Worm (Caenorhabditis elegans): Measurements from ENCODE around the gene gfi-1.

gfi-1 gene

DNA sequence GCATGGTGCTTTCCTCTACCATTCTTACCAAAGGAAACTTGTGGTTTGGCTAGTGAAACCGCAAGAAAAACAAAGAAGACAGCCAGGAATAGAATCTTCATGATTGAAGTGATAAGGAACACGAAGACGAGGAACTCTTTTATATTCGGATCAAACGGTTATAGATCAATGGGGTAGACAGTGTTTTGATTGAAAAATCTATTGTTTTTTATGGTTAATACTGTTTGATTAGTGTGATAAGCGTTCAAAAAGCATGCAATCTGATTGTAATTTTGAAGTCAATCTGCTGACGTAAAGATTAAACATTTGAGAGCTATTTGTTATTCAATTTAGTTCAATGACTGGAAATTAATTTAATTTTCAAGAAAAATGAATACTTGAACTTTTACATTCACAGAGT lies 10.1 kb downstream of the gfi-1 start, which contains the start of gene F57F4.2:
F57F4.2 (minus strand) TSS at position 101 of the 400 bp plus-strand sequence.
- TF ChIP-seq K09A11.1 (tag; optimal IDR thresholded peaks at IDR 0.05; ENCODE audit: insufficient read depth) (no peak), pag-3 (tag; optimal IDR thresholded peaks at IDR 0.05; ENCODE audit: borderline replicate concordance) (no peak), C08G9.2 (tag; optimal IDR thresholded peaks at IDR 0.05) (no peak), tbx-7 (tag; optimal IDR thresholded peaks at IDR 0.05) (no peak), pat-9 (tag; optimal IDR thresholded peaks at IDR 0.05) (no peak), fkh-10 (GFP tag; optimal IDR thresholded peaks at IDR 0.05) (no peak), sox-4 (tag; optimal IDR thresholded peaks at IDR 0.05) (no peak), pax-1 (tag; optimal IDR thresholded peaks at IDR 0.05) (no peak), hlh-8 (tag; optimal IDR thresholded peaks at IDR 0.05) (no peak), unc-55 (GFP tag; optimal IDR thresholded peaks at IDR 0.05) (no peak), nfya-1 (tag; optimal IDR thresholded peaks at IDR 0.05) (no peak), pha-2 (tag; optimal IDR thresholded peaks at IDR 0.05) (no peak), ceh-18 (tag; optimal IDR thresholded peaks at IDR 0.05) (no peak), ztf-16 (tag; optimal IDR thresholded peaks at IDR 0.05) (no peak), che-1 (tag; optimal IDR thresholded peaks at IDR 0.05) (no peak), ceh-45 (GFP tag; IDR thresholded peaks at IDR 0.05) (no peak), hlh-15 (tag; optimal IDR thresholded peaks at IDR 0.05) (no peak), nhr-11 (tag; optimal IDR thresholded peaks at IDR 0.05) (no peak), sox-2 (GFP tag; IDR thresholded peaks at IDR 0.05) (no peak)

DNA sequence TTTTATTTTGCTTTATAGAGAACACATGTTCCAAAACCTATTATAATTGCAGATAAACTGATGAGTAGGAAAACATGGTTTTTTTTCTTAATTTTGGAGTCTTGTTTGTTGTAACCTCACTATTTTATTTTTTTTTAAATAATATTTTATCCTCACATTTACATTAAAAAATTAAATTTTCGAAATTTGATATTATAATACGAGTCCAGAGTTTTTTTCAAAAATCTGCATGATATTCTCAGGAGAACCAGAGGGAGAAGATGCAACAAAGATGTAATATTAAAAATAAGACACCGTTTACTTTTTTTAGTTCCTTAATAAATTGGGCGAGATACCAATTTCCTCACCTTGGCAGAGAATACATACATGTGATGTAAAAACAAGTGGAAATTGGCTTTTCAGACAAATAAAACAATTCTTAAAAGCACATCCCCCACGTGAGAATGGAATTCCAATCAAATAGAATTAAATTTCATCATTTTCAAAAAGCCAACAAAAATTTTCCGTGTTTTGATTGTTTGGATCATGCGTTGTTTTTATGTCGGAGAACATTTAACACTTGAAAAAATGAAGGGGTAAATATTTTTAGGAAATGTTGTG lies 14.0 kb downstream of the gfi-1 start:
- TF ChIP-seq pat-9 (tag; optimal IDR thresholded peaks at IDR 0.05) (no peak), lim-6 (tag; optimal IDR thresholded peaks at IDR 0.05) (no peak), unc-42 (tag; optimal IDR thresholded peaks at IDR 0.05) (no peak), odd-2 (tag; optimal IDR thresholded peaks at IDR 0.05) (no peak), fkh-6 (tag; optimal IDR thresholded peaks at IDR 0.05) (no peak), sox-2 (GFP tag; IDR thresholded peaks at IDR 0.05) (no peak), ceh-14 (tag; optimal IDR thresholded peaks at IDR 0.05) (no peak), dve-1 (tag; optimal IDR thresholded peaks at IDR 0.05) (no peak), pax-1 (tag; optimal IDR thresholded peaks at IDR 0.05) (no peak)

- TF ChIP-seq lim-6 (tag; optimal IDR thresholded peaks at IDR 0.05) (no peak), pax-1 (tag; optimal IDR thresholded peaks at IDR 0.05) (no peak), dve-1 (tag; optimal IDR thresholded peaks at IDR 0.05) (no peak), gmeb-2 (tag; optimal IDR thresholded peaks at IDR 0.05) (no peak), pqm-1 (tag; optimal IDR thresholded peaks at IDR 0.05) (no peak), K02D7.2 (tag; optimal IDR thresholded peaks at IDR 0.05) (no peak), npax-4 (tag; optimal IDR thresholded peaks at IDR 0.05) (no peak), tbx-7 (tag; optimal IDR thresholded peaks at IDR 0.05) (no peak), ets-4 (tag; optimal IDR thresholded peaks at IDR 0.05) (no peak)
Observed at ce11 chrV:6374844-6375243, 24.9 kb downstream of the gfi-1 start, which contains the start of gene F13H6.5. Gene F13H6.5, minus strand, starts transcription at chrV:6374944.

ce11 chrV:6368494-6368893 lies 31.2 kb downstream of the gfi-1 start:
- no peak for TF ChIP-seq lin-11 (tag; optimal IDR thresholded peaks at IDR 0.05)
- no peak for TF ChIP-seq npax-4 (tag; optimal IDR thresholded peaks at IDR 0.05)
- no peak for TF ChIP-seq rnt-1 (tag; optimal IDR thresholded peaks at IDR 0.05)
- no peak for TF ChIP-seq lim-6 (tag; optimal IDR thresholded peaks at IDR 0.05)
- no peak for TF ChIP-seq ceh-18 (tag; optimal IDR thresholded peaks at IDR 0.05)
- no peak for TF ChIP-seq ttx-3 (tag; optimal IDR thresholded peaks at IDR 0.05)
- no peak for TF ChIP-seq Y22D7AL.16 (tag; optimal IDR thresholded peaks at IDR 0.05)
- no peak for TF ChIP-seq tbx-2 (tag; optimal IDR thresholded peaks at IDR 0.05)
- TF ChIP-seq pha-2 (tag; optimal IDR thresholded peaks at IDR 0.05): no peak
- no peak for TF ChIP-seq ceh-14 (tag; optimal IDR thresholded peaks at IDR 0.05)
- no peak for TF ChIP-seq ceh-2 (tag; optimal IDR thresholded peaks at IDR 0.05)
- TF ChIP-seq zip-5 (tag; optimal IDR thresholded peaks at IDR 0.05): no peak
- no peak for TF ChIP-seq syd-9 (tag; optimal IDR thresholded peaks at IDR 0.05)
- TF ChIP-seq C08G9.2 (tag; optimal IDR thresholded peaks at IDR 0.05): no peak

All from whole organism, late embryonic.